Fruit fly (Drosophila melanogaster) whole organism: ENCODE data around the gene CG13048.

Source experiments
- CG8478 ChIP-seq: fragments of >200 bp; optimal IDR thresholded peaks from 2 replicates; lab custom pipeline; 2018; ENCODE audit warnings: inconsistent platforms
- Dll ChIP-seq: fragments of >200 bp; optimal IDR thresholded peaks from 2 replicates; lab custom pipeline; 2017
- EcR ChIP-seq, 2 experiments: fragments of >200 bp; optimal IDR thresholded peaks; 2 replicates each; lab custom pipeline; 2017; ENCODE audit warnings: missing biosample characterization in 2 of 2, missing genetic modification characterization in 2 of 2, missing genetic modification reagents in 2 of 2
- pan ChIP-seq: fragments of >200 bp; optimal IDR thresholded peaks from 2 replicates; lab custom pipeline; 2017
- psq ChIP-seq: fragments of >200 bp; optimal IDR thresholded peaks from 2 replicates; lab custom pipeline; 2017
- usp ChIP-seq: fragments of >200 bp; optimal IDR thresholded peaks from 2 replicates; lab custom pipeline; 2017; ENCODE audit warnings: missing biosample characterization, missing genetic modification characterization, mixed read lengths

CG13048 gene

dm6 chr3L:16286258-16286657, 2.5 kb upstream of the CG13048 start:
- TF ChIP-seq psq (lab: Kevin White, UChicago) (no peak), CG8478 (no peak), EcR (GFP tag; optimal IDR thresholded peaks at IDR 0.05; lab: Kevin White, UChicago) (no peak), pan (no peak)

- TF ChIP-seq CG8478 (no peak), psq (lab: Kevin White, UChicago) (no peak), pan (no peak), EcR (GFP tag; optimal IDR thresholded peaks at IDR 0.05; lab: Kevin White, UChicago) (no peak), Dll (lab: Kevin White, UChicago) (no peak), usp (GFP tag; lab: Kevin White, UChicago) (no peak)
These were observed 1.7 kb upstream of the CG13048 start, which contains the start of gene CG13047 for dm6 chr3L:16285346-16285911. CG13047 (minus strand) TSS chr3L:16285396.

dm6 chr3L:16281880-16282556, 1.7 kb downstream of the CG13048 start, which contains the start of gene CG13049:
CG13049 (minus strand) TSS chr3L:16281930.
- no peak for TF ChIP-seq EcR (GFP tag; optimal IDR thresholded peaks at IDR 0.05; lab: Kevin White, UChicago)
- no peak for TF ChIP-seq psq (lab: Kevin White, UChicago)
- no peak for TF ChIP-seq Dll (lab: Kevin White, UChicago)

dm6 chr3L:16279987-16280454, 3.7 kb downstream of the CG13048 start, which contains the start of gene CG13064:
CG13064 (plus strand) TSS chr3L:16280404.
- TF ChIP-seq EcR (GFP tag; optimal IDR thresholded peaks at IDR 0.05; lab: Kevin White, UChicago) (peak in 1 of 2 experiments; percentile 54), psq (lab: Kevin White, UChicago) (no peak)

dm6 chr3L:16279171-16279570, 4.5 kb downstream of the CG13048 start, which contains the start of gene CG13050:
CG13050 (minus strand) TSS chr3L:16279271.
- TF ChIP-seq usp (GFP tag; lab: Kevin White, UChicago): no peak
- no peak for TF ChIP-seq psq (lab: Kevin White, UChicago)
- no peak for TF ChIP-seq Dll (lab: Kevin White, UChicago)
- TF ChIP-seq CG8478: no peak
- TF ChIP-seq pan: no peak
- TF ChIP-seq EcR (GFP tag; optimal IDR thresholded peaks at IDR 0.05; lab: Kevin White, UChicago): no peak

- TF ChIP-seq usp (GFP tag; lab: Kevin White, UChicago) (no peak), psq (lab: Kevin White, UChicago) (no peak), Dll (lab: Kevin White, UChicago) (no peak), CG8478 (no peak), pan (no peak), EcR (GFP tag; optimal IDR thresholded peaks at IDR 0.05; lab: Kevin White, UChicago) (no peak)
These were observed 6.6 kb downstream of the CG13048 start, which contains the start of gene CG13065 for dm6 chr3L:16277135-16277534. CG13065 (plus strand) TSS chr3L:16277435.

dm6 chr3L:16275391-16276017, 8.2 kb downstream of the CG13048 start:
- TF ChIP-seq usp (GFP tag; lab: Kevin White, UChicago): no peak
- TF ChIP-seq EcR (GFP tag; optimal IDR thresholded peaks at IDR 0.05; lab: Kevin White, UChicago): peak in 1 of 2 experiments; percentile 71
- no peak for TF ChIP-seq pan

- TF ChIP-seq Dll (lab: Kevin White, UChicago) (no peak), usp (GFP tag; lab: Kevin White, UChicago) (no peak), CG8478 (no peak), pan (no peak), psq (lab: Kevin White, UChicago) (no peak), EcR (GFP tag; optimal IDR thresholded peaks at IDR 0.05; lab: Kevin White, UChicago) (no peak)
These were observed 11.3 kb downstream of the CG13048 start, which contains the start of gene CG13066 for dm6 chr3L:16272338-16272959. CG13066 (plus strand) TSS chr3L:16272909.

- TF ChIP-seq EcR (GFP tag; optimal IDR thresholded peaks at IDR 0.05; lab: Kevin White, UChicago) (no peak), psq (lab: Kevin White, UChicago) (no peak), Dll (lab: Kevin White, UChicago) (no peak), CG8478 (no peak), pan (no peak), usp (GFP tag; lab: Kevin White, UChicago) (no peak)
These were observed 12.9 kb downstream of the CG13048 start, which contains the start of the genes CG34248 and CG13067 for dm6 chr3L:16270802-16271332. CG34248 (minus strand) TSS chr3L:16270902. CG13067 (plus strand) TSS chr3L:16271282.

- no peak for TF ChIP-seq pan
- no peak for TF ChIP-seq psq (lab: Kevin White, UChicago)
These were observed 14.6 kb downstream of the CG13048 start, which contains the start of gene CG13068 for dm6 chr3L:16269092-16269491. CG13068 (plus strand) TSS chr3L:16269392.

- TF ChIP-seq pan (no peak), CG8478 (no peak), Dll (lab: Kevin White, UChicago) (no peak)
These were observed 15.5 kb downstream of the CG13048 start, which contains the start of gene CG4950 for dm6 chr3L:16268106-16268733. CG4950 (minus strand) TSS chr3L:16268156.
